Worm (Caenorhabditis elegans): Measurements from ENCODE around the gene C13A2.12.

DNA sequence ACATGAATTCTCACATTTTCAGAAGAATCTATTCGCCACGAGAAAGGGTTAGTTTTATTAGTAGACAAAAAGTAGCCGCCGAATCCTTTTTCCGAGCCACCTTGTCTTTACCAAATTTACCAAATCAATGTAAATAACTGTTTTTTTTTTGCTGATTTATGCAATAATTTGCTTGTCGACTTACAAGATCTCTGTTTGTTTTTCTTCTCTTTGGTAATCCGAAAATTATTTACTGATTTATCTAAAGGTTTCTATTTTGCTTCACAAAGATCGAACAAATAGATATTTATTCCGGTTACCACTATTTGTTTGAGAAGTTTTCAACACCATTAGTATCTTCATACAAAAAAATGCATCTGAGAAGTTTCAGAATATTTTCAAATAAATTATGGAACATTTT lies 7.0 kb downstream of the C13A2.12 start, which contains the start of gene C13A2.7:
- TF ChIP-seq F13C5.2 (tag; optimal IDR thresholded peaks at IDR 0.05) = no peak
- no peak for TF ChIP-seq ama-1 (optimal IDR thresholded peaks at IDR 0.05)
- no peak for TF ChIP-seq tbx-37 (GFP tag; conservative IDR thresholded peaks at IDR 0.05)
- no peak for TF ChIP-seq ets-7 (tag; optimal IDR thresholded peaks at IDR 0.05)
- no peak for TF ChIP-seq flt-1 (GFP tag; IDR thresholded peaks at IDR 0.05)
- TF ChIP-seq B0310.2 (tag; optimal IDR thresholded peaks at IDR 0.05) = no peak
- no peak for TF ChIP-seq hmbx-1 (tag; optimal IDR thresholded peaks at IDR 0.05)
- no peak for TF ChIP-seq ceh-36 (tag; optimal IDR thresholded peaks at IDR 0.05)
- TF ChIP-seq pes-1 (GFP tag; IDR thresholded peaks at IDR 0.05) = no peak
